Fruit fly (Drosophila melanogaster): ENCODE results near the gene 140up.

Gene 140up

dm6 chr3R:14088887-14089567 is 36.3 kb downstream of the 140up start, which contains the start of gene Npc2b (continued):
- no peak for TF ChIP-seq CG3726 (GFP tag; IDR thresholded peaks at IDR 0.05)
- peak; percentile 52 for TF ChIP-seq disco-r (GFP tag; optimal IDR thresholded peaks at IDR 0.05)
- TF ChIP-seq ato (GFP tag; IDR thresholded peaks at IDR 0.05; ENCODE audit: partially characterized antibody) = no peak
- peak; percentile 34 for TF ChIP-seq Atf-2 (GFP tag; optimal IDR thresholded peaks at IDR 0.05)
- TF ChIP-seq CG3065 (GFP tag; optimal IDR thresholded peaks at IDR 0.05) = no peak
- TF ChIP-seq Ravus (GFP tag; IDR thresholded peaks at IDR 0.05) = no peak
- peak; percentile 6 for TF ChIP-seq fd3F (GFP tag; optimal IDR thresholded peaks at IDR 0.05)
- TF ChIP-seq CG5180 (GFP tag; optimal IDR thresholded peaks at IDR 0.05) = no peak
- TF ChIP-seq CG14050 (GFP tag; IDR thresholded peaks at IDR 0.05) = no peak
- peak; percentile 49 for TF ChIP-seq Atf3 (GFP tag; optimal IDR thresholded peaks at IDR 0.05)
- peak; percentile 11 for TF ChIP-seq zen (tag; optimal IDR thresholded peaks at IDR 0.05)
- peak; percentile 5; the same call in 1 of the 2 replicates for TF ChIP-seq CG4730 (GFP tag; IDR thresholded peaks at IDR 0.05)
- peak; percentile 30 for TF ChIP-seq CG33557 (GFP tag; optimal IDR thresholded peaks at IDR 0.05)
- TF ChIP-seq Dfd (GFP tag; optimal IDR thresholded peaks at IDR 0.05) = no peak
- no peak for TF ChIP-seq Sry-β (GFP tag; optimal IDR thresholded peaks at IDR 0.05)
- TF ChIP-seq bigmax (GFP tag; optimal IDR thresholded peaks at IDR 0.05) = no peak
- peak; percentile 53 for TF ChIP-seq fu2 (GFP tag; optimal IDR thresholded peaks at IDR 0.05)
- no peak for TF ChIP-seq CG3995 (GFP tag; optimal IDR thresholded peaks at IDR 0.05)
- TF ChIP-seq tll (GFP tag; optimal IDR thresholded peaks at IDR 0.05) = no peak
- no peak for TF ChIP-seq cas (GFP tag; IDR thresholded peaks at IDR 0.05)
- TF ChIP-seq da (GFP tag; optimal IDR thresholded peaks at IDR 0.05) = no peak
- TF ChIP-seq CTCF (GFP tag; optimal IDR thresholded peaks at IDR 0.05) = peak; percentile 99
- TF ChIP-seq CG11504 (tag; optimal IDR thresholded peaks at IDR 0.05) = peak; percentile 74
- TF ChIP-seq Dek (tag; optimal IDR thresholded peaks at IDR 0.05) = peak; percentile 81
- TF ChIP-seq Camta (GFP tag; optimal IDR thresholded peaks at IDR 0.05) = peak; percentile 43
- no peak for TF ChIP-seq Tbp (GFP tag; optimal IDR thresholded peaks at IDR 0.05)
- TF ChIP-seq maf-S (GFP tag; optimal IDR thresholded peaks at IDR 0.05) = peak; percentile 43
- TF ChIP-seq tin (GFP tag; optimal IDR thresholded peaks at IDR 0.05) = peak; percentile 67
- no peak for TF ChIP-seq CG34376 (GFP tag; optimal IDR thresholded peaks at IDR 0.05)
- no peak for TF ChIP-seq nerfin-1 (tag; optimal IDR thresholded peaks at IDR 0.05)
- no peak for TF ChIP-seq mirr (GFP tag; optimal IDR thresholded peaks at IDR 0.05)
- no peak for TF ChIP-seq CG17912 (GFP tag; optimal IDR thresholded peaks at IDR 0.05)
- peak; percentile 85 for TF ChIP-seq sd (tag; optimal IDR thresholded peaks at IDR 0.05)
- no peak for TF ChIP-seq CG31365 (tag; optimal IDR thresholded peaks at IDR 0.05)
- TF ChIP-seq CG2889 (GFP tag; IDR thresholded peaks at IDR 0.05) = no peak
- no peak for TF ChIP-seq CG15479 (GFP tag; optimal IDR thresholded peaks at IDR 0.05)
- TF ChIP-seq HmgD (GFP tag; optimal IDR thresholded peaks at IDR 0.05) = peak; percentile 6
- TF ChIP-seq Ets97D (GFP tag; optimal IDR thresholded peaks at IDR 0.05) = peak; percentile 49
- peak; percentile 68 for TF ChIP-seq CoRest (tag; optimal IDR thresholded peaks at IDR 0.05)
- TF ChIP-seq Dip3 (GFP tag; optimal IDR thresholded peaks at IDR 0.05) = peak; percentile 50
- peak; percentile 33 for TF ChIP-seq Side (GFP tag; optimal IDR thresholded peaks at IDR 0.05)
- TF ChIP-seq pita (GFP tag; optimal IDR thresholded peaks at IDR 0.05) = peak; percentile 11
- peak; percentile 6 for TF ChIP-seq nom (GFP tag; optimal IDR thresholded peaks at IDR 0.05)
- peak; percentile 54 for TF ChIP-seq en (GFP tag; optimal IDR thresholded peaks at IDR 0.05)
- peak; percentile 62 for TF ChIP-seq CG8944 (GFP tag; optimal IDR thresholded peaks at IDR 0.05)
- TF ChIP-seq CG3838 (GFP tag; optimal IDR thresholded peaks at IDR 0.05) = peak; percentile 17
- peak; percentile 59 for TF ChIP-seq Fer1 (GFP tag; optimal IDR thresholded peaks at IDR 0.05)
- TF ChIP-seq CG7963 (GFP tag; IDR thresholded peaks at IDR 0.05; ENCODE audit: partially characterized antibody) = no peak
- TF ChIP-seq nau (GFP tag; optimal IDR thresholded peaks at IDR 0.05) = peak; percentile 29
- TF ChIP-seq pros (GFP tag; optimal IDR thresholded peaks at IDR 0.05) = no peak

Measured in whole organism, embryonic.